Fruit fly (Drosophila melanogaster) whole organism, wandering third instar larva: ENCODE results near the gene CG45263.
A peak's percentile ranks its signal among the peaks of the same experiment; 100 is the strongest.

Source experiments
- Abd-B ChIP-seq: fragments of >200 bp; optimal IDR thresholded peaks from 2 replicates; lab custom pipeline; 2017; ENCODE audit warnings: missing biosample characterization, missing genetic modification characterization
- CG32264 ChIP-seq: fragments of 200-800 bp; sonication (Bioruptor generic); optimal IDR thresholded peaks from 2 replicates; lab custom pipeline; 2016; ENCODE audit warnings: missing biosample characterization, missing genetic modification characterization
- CG9705 ChIP-seq: fragments of 200-800 bp; sonication (Bioruptor generic); optimal IDR thresholded peaks from 2 replicates; lab custom pipeline; 2018; ENCODE audit warnings: missing biosample characterization, mild to moderate bottlenecking, missing genetic modification characterization
- CrebA ChIP-seq: fragments of 200-800 bp; sonication (Bioruptor generic); optimal IDR thresholded peaks from 2 replicates; lab custom pipeline; 2016; ENCODE audit warnings: missing biosample characterization, mild to moderate bottlenecking, missing genetic modification characterization, borderline replicate concordance
- Dfd ChIP-seq: fragments of >200 bp; optimal IDR thresholded peaks from 2 replicates; lab custom pipeline; 2017; ENCODE audit warnings: missing biosample characterization, missing genetic modification characterization
- Dif ChIP-seq: fragments of 200-275, 200-300 bp; sonication (Bioruptor generic); optimal IDR thresholded peaks from 2 replicates; lab custom pipeline; 2018; ENCODE audit warnings: missing biosample characterization, missing genetic modification characterization; ENCODE audit not compliant: partially characterized antibody
- GATAd ChIP-seq: sonication (Bioruptor generic); optimal IDR thresholded peaks from 2 replicates; lab custom pipeline; 2016; ENCODE audit warnings: missing biosample characterization, missing genetic modification characterization
- HLH106 ChIP-seq: fragments of 200-800 bp; optimal IDR thresholded peaks from 3 replicates; lab custom pipeline; 2019; ENCODE audit warnings: missing biosample characterization, mild to moderate bottlenecking, missing genetic modification characterization, moderate library complexity
- Hnf4 ChIP-seq: fragments of 200-800 bp; sonication (Bioruptor generic); optimal IDR thresholded peaks from 2 replicates; lab custom pipeline; 2016; ENCODE audit warnings: missing biosample characterization, mild to moderate bottlenecking, missing genetic modification characterization
- Hr78 ChIP-seq: fragments of >200 bp; optimal IDR thresholded peaks from 2 replicates; lab custom pipeline; 2017; ENCODE audit warnings: missing biosample characterization, missing genetic modification characterization
- Hr83 ChIP-seq: fragments of 200-300 bp; sonication (Bioruptor generic); optimal IDR thresholded peaks from 2 replicates; lab custom pipeline; 2016; ENCODE audit warnings: missing biosample characterization, mild to moderate bottlenecking, missing genetic modification characterization, moderate library complexity; ENCODE audit not compliant: poor library complexity, severe bottlenecking
- Jra ChIP-seq: sonication (Bioruptor generic); optimal IDR thresholded peaks from 2 replicates; lab custom pipeline; 2016; ENCODE audit warnings: missing biosample characterization, missing genetic modification characterization
- Mio ChIP-seq: sonication (Bioruptor generic); optimal IDR thresholded peaks from 2 replicates; lab custom pipeline; 2016; ENCODE audit warnings: missing biosample characterization, missing genetic modification characterization
- Myc ChIP-seq: fragments of >200 bp; optimal IDR thresholded peaks from 2 replicates; lab custom pipeline; 2017
- N ChIP-seq: fragments of >200 bp; optimal IDR thresholded peaks from 2 replicates; lab custom pipeline; 2018; ENCODE audit warnings: missing biosample characterization, missing external identifiers, missing genetic modification characterization
- OdsH ChIP-seq: fragments of 200-800 bp; sonication (Bioruptor generic); optimal IDR thresholded peaks from 2 replicates; lab custom pipeline; 2016; ENCODE audit warnings: missing biosample characterization, mild to moderate bottlenecking, missing genetic modification characterization
- Rel ChIP-seq, 2 experiments: fragments of 200-800 bp; sonication (Bioruptor generic) in 1 of 2; optimal IDR thresholded peaks; 2 replicates in 1 of 2; 3 replicates in 1 of 2; lab custom pipeline; 2016 to 2019; ENCODE audit warnings: mild to moderate bottlenecking in 2 of 2, missing biosample characterization in 2 of 2, missing genetic modification characterization in 2 of 2, moderate library complexity in 1 of 2
- Sp1 ChIP-seq: fragments of 200-800 bp; sonication (Bioruptor generic); optimal IDR thresholded peaks from 3 replicates; lab custom pipeline; 2019; ENCODE audit warnings: missing biosample characterization, mild to moderate bottlenecking, missing genetic modification characterization, moderate library complexity
- Vsx2 ChIP-seq: fragments of 200-300, 225-300 bp; sonication (Bioruptor generic); optimal IDR thresholded peaks from 2 replicates; lab custom pipeline; 2018; ENCODE audit warnings: missing biosample characterization, missing genetic modification characterization; ENCODE audit not compliant: partially characterized antibody
- br ChIP-seq: fragments of 200-800 bp; sonication (Bioruptor generic); optimal IDR thresholded peaks from 2 replicates; lab custom pipeline; 2016; ENCODE audit warnings: missing biosample characterization, missing genetic modification characterization
- brk ChIP-seq: fragments of 200-800 bp; sonication (Bioruptor generic); optimal IDR thresholded peaks from 2 replicates; lab custom pipeline; 2016; ENCODE audit warnings: missing biosample characterization, mild to moderate bottlenecking, missing genetic modification characterization
- dl ChIP-seq, 2 experiments: fragments of 175-275, 200-275 bp in 1 of 2; fragments of 200-275 bp in 1 of 2; sonication (Bioruptor generic); optimal IDR thresholded peaks; lab custom pipeline; 2018; ENCODE audit warnings: mild to moderate bottlenecking in 2 of 2, missing biosample characterization in 2 of 2, missing genetic modification characterization in 2 of 2, moderate library complexity in 2 of 2; ENCODE audit not compliant: partially characterized antibody in 2 of 2, insufficient read depth in 1 of 2
- dmrt93B ChIP-seq: fragments of 200-800 bp; sonication (Bioruptor generic); optimal IDR thresholded peaks from 2 replicates; lab custom pipeline; 2018; ENCODE audit warnings: missing biosample characterization, mild to moderate bottlenecking, missing genetic modification characterization
- dsf ChIP-seq: sonication (Bioruptor generic); optimal IDR thresholded peaks from 2 replicates; lab custom pipeline; 2016; ENCODE audit warnings: missing biosample characterization, missing genetic modification characterization, borderline replicate concordance
- ey ChIP-seq: fragments of 200-800 bp; sonication (Bioruptor generic); optimal IDR thresholded peaks from 2 replicates; lab custom pipeline; 2016; ENCODE audit warnings: missing biosample characterization, missing genetic modification characterization
- foxo ChIP-seq, 2 experiments: fragments of 200-800 bp; sonication (Bioruptor generic); optimal IDR thresholded peaks; 2 replicates in 1 of 2; 3 replicates in 1 of 2; lab custom pipeline; 2016 to 2017; ENCODE audit warnings: missing biosample characterization in 2 of 2, missing genetic modification characterization in 2 of 2
- fru ChIP-seq: fragments of 200-800 bp; sonication (Bioruptor generic); optimal IDR thresholded peaks from 3 replicates; lab custom pipeline; 2016; ENCODE audit warnings: missing biosample characterization, mild to moderate bottlenecking, missing genetic modification characterization
- h ChIP-seq: fragments of 200-800 bp; sonication (Bioruptor generic); optimal IDR thresholded peaks from 3 replicates; lab custom pipeline; 2016; ENCODE audit warnings: missing biosample characterization, mild to moderate bottlenecking, missing genetic modification characterization
- jim ChIP-seq: fragments of 175-275, 200-325 bp; sonication (Bioruptor generic); optimal IDR thresholded peaks from 2 replicates; lab custom pipeline; 2016; ENCODE audit warnings: missing biosample characterization, mild to moderate bottlenecking, missing genetic modification characterization
- psq ChIP-seq: fragments of 200-800 bp; sonication (Bioruptor generic); optimal IDR thresholded peaks from 3 replicates; lab custom pipeline; 2017; ENCODE audit warnings: missing biosample characterization, mild to moderate bottlenecking, missing genetic modification characterization, moderate library complexity
- rgr ChIP-seq: fragments of 200-800 bp; sonication (Bioruptor generic); optimal IDR thresholded peaks from 3 replicates; lab custom pipeline; 2016; ENCODE audit warnings: missing biosample characterization, mild to moderate bottlenecking, missing genetic modification characterization
- sage ChIP-seq: fragments of 200-800 bp; sonication (Bioruptor generic); optimal IDR thresholded peaks from 2 replicates; lab custom pipeline; 2016; ENCODE audit warnings: missing biosample characterization, mild to moderate bottlenecking, missing genetic modification characterization
- sv ChIP-seq: fragments of 200-800 bp; sonication (Bioruptor generic); optimal IDR thresholded peaks from 3 replicates; lab custom pipeline; 2016; ENCODE audit warnings: missing biosample characterization, missing genetic modification characterization
- tai ChIP-seq: sonication (Bioruptor generic); optimal IDR thresholded peaks from 2 replicates; lab custom pipeline; 2016; ENCODE audit warnings: missing biosample characterization, missing genetic modification characterization
- usp ChIP-seq: fragments of >200 bp; optimal IDR thresholded peaks from 2 replicates; lab custom pipeline; 2017; ENCODE audit warnings: missing biosample characterization, missing genetic modification characterization
- woc ChIP-seq: sonication (Bioruptor generic); optimal IDR thresholded peaks from 2 replicates; lab custom pipeline; 2016; ENCODE audit warnings: missing biosample characterization, mild to moderate bottlenecking, missing genetic modification characterization

Gene CG45263

dm6 chr3R:8470567-8470966 lies 6.8 kb downstream of the CG45263 start (continued):
- TF ChIP-seq Dfd (GFP tag; lab: Kevin White, UChicago) (no peak), jim (GFP tag; lab: Kevin White, UChicago) (no peak), sage (GFP tag; lab: Kevin White, UChicago) (no peak), Myc (lab: Kevin White, UChicago) (no peak), Hr83 (GFP tag; lab: Kevin White, UChicago) (no peak), br (GFP tag; lab: Kevin White, UChicago) (no peak)

- TF ChIP-seq CrebA, result no peak
- no peak for TF ChIP-seq CG32264
- no peak for TF ChIP-seq dsf (GFP tag; lab: Kevin White, UChicago)
- TF ChIP-seq woc (GFP tag; lab: Kevin White, UChicago), result peak; percentile 36
- peak in 1 of 2 experiments; percentile 57 for TF ChIP-seq foxo (GFP tag; optimal IDR thresholded peaks at IDR 0.05; lab: Kevin White, UChicago)
- peak; percentile 40 for TF ChIP-seq OdsH (GFP tag; lab: Kevin White, UChicago)
- TF ChIP-seq Rel (GFP tag; optimal IDR thresholded peaks at IDR 0.05; lab: Kevin White, UChicago), result no peak
- TF ChIP-seq Rel (tag; optimal IDR thresholded peaks at IDR 0.05; lab: Kevin White, UChicago), result no peak
- no peak for TF ChIP-seq Hr78
- TF ChIP-seq Sp1 (GFP tag; lab: Kevin White, UChicago), result peak; percentile 53
- peak; percentile 25 for TF ChIP-seq ey (GFP tag; lab: Kevin White, UChicago)
- TF ChIP-seq Dfd (GFP tag; lab: Kevin White, UChicago), result peak; percentile 73
- no peak for TF ChIP-seq brk (GFP tag; lab: Kevin White, UChicago)
- TF ChIP-seq HLH106 (tag; lab: Kevin White, UChicago), result peak; percentile 51
- no peak for TF ChIP-seq CG9705
- no peak for TF ChIP-seq sv (GFP tag; lab: Kevin White, UChicago)
- no peak for TF ChIP-seq usp (GFP tag; lab: Kevin White, UChicago)
- TF ChIP-seq N, result no peak
- peak; percentile 26 for TF ChIP-seq dmrt93B (GFP tag; lab: Kevin White, UChicago)
- TF ChIP-seq Hr83 (GFP tag; lab: Kevin White, UChicago), result no peak
- TF ChIP-seq h, result peak; percentile 69
- no peak for TF ChIP-seq Vsx2 (GFP tag; lab: Kevin White, UChicago)
- TF ChIP-seq Hnf4, result peak; percentile 11
- TF ChIP-seq Myc (lab: Kevin White, UChicago), result no peak
- TF ChIP-seq fru, result peak; percentile 69
- peak; percentile 20 for TF ChIP-seq psq
- TF ChIP-seq GATAd (GFP tag; lab: Kevin White, UChicago), result no peak
- TF ChIP-seq jim (GFP tag; lab: Kevin White, UChicago), result no peak
- no peak for TF ChIP-seq Dif (GFP tag; lab: Kevin White, UChicago)
- no peak for TF ChIP-seq tai (GFP tag; lab: Kevin White, UChicago)
- no peak for TF ChIP-seq Abd-B
- TF ChIP-seq dl (GFP tag; optimal IDR thresholded peaks at IDR 0.05; lab: Kevin White, UChicago; ENCODE audit: insufficient read depth in 1 of 2, partially characterized antibody in 2 of 2), result no peak
- no peak for TF ChIP-seq Jra (GFP tag; lab: Kevin White, UChicago)
- peak; percentile 42 for TF ChIP-seq rgr (GFP tag; lab: Kevin White, UChicago)
- peak; percentile 27 for TF ChIP-seq br (GFP tag; lab: Kevin White, UChicago)
- no peak for TF ChIP-seq sage (GFP tag; lab: Kevin White, UChicago)
- TF ChIP-seq, all 38 proteins: peak for 14
Observed at dm6 chr3R:8469716-8470393, 7.6 kb downstream of the CG45263 start.

- TF ChIP-seq OdsH (GFP tag; lab: Kevin White, UChicago), result no peak
- TF ChIP-seq h, result no peak
- TF ChIP-seq Mio (GFP tag; lab: Kevin White, UChicago), result no peak
- no peak for TF ChIP-seq tai (GFP tag; lab: Kevin White, UChicago)
- no peak for TF ChIP-seq Hr83 (GFP tag; lab: Kevin White, UChicago)
- no peak for TF ChIP-seq Hr78
- no peak for TF ChIP-seq dl (GFP tag; optimal IDR thresholded peaks at IDR 0.05; lab: Kevin White, UChicago; ENCODE audit: insufficient read depth in 1 of 2, partially characterized antibody in 2 of 2)
- TF ChIP-seq Myc (lab: Kevin White, UChicago), result no peak
- no peak for TF ChIP-seq jim (GFP tag; lab: Kevin White, UChicago)
- no peak for TF ChIP-seq Vsx2 (GFP tag; lab: Kevin White, UChicago)
- no peak for TF ChIP-seq foxo (GFP tag; optimal IDR thresholded peaks at IDR 0.05; lab: Kevin White, UChicago)
- no peak for TF ChIP-seq fru
- no peak for TF ChIP-seq Abd-B
Observed at dm6 chr3R:8467819-8468421, 9.5 kb downstream of the CG45263 start.
